Worm (Caenorhabditis elegans) whole organism, L1 larva: ENCODE results near the gene tir-1.
A peak's percentile ranks its signal among the peaks of the same experiment; 100 is the strongest.

Experiments
- C16A3.4 ChIP-seq: fragments of 150-350 bp; optimal IDR thresholded peaks from 2 replicates; lab custom pipeline; 2014; ENCODE audit warnings: missing biosample characterization, missing genetic modification characterization
- F16B12.6 ChIP-seq: fragments of 150-350 bp; optimal IDR thresholded peaks from 2 replicates; lab custom pipeline; 2014; ENCODE audit warnings: missing biosample characterization, missing genetic modification characterization
- blmp-1 ChIP-seq: fragments of 150-350 bp; optimal IDR thresholded peaks from 2 replicates; lab custom pipeline; 2014; ENCODE audit warnings: missing biosample characterization, missing genetic modification characterization
- ceh-8 ChIP-seq: fragments of 200-800 bp; sonication (Bioruptor generic); optimal IDR thresholded peaks from 2 replicates; lab custom pipeline; 2018; ENCODE audit warnings: mild to moderate bottlenecking, missing genetic modification characterization, moderate library complexity, missing compliant biosample characterization
- ceh-82 ChIP-seq, 3 experiments: fragments of 150-350 bp in 1 of 3; sonication (generic microtip) in 2 of 3; optimal IDR thresholded peaks; 2 replicates each; lab custom pipeline; 2014 to 2017; ENCODE audit warnings: missing biosample characterization in 3 of 3, missing genetic modification characterization in 3 of 3
- ceh-88 ChIP-seq: fragments of 200-800 bp; sonication (Bioruptor generic); IDR thresholded peaks from 2 replicates; pipeline ENCODE4 v1.3.6; 2022; ENCODE audit warnings: missing genetic modification characterization, missing compliant biosample characterization
- dpl-1 ChIP-seq, 3 experiments: fragments of 150-350 bp in 2 of 3; sonication (generic microtip) in 1 of 3; optimal IDR thresholded peaks; 2 replicates each; lab custom pipeline; 2014 to 2017; ENCODE audit warnings: missing biosample characterization in 3 of 3, missing genetic modification characterization in 3 of 3, missing genetic modification reagents in 3 of 3
- efl-1 ChIP-seq, 4 experiments: fragments of 150-350 bp; optimal IDR thresholded peaks in 3 of 4; peaks in 1 of 4; 1 replicate in 1 of 4; 2 replicates in 3 of 4; lab custom pipeline; 2014; ENCODE audit warnings: missing biosample characterization in 2 of 4, missing genetic modification characterization in 2 of 4, missing genetic modification reagents in 2 of 4
- efl-3 ChIP-seq: fragments of 200-800 bp; sonication (Bioruptor generic); optimal IDR thresholded peaks from 2 replicates; lab custom pipeline; 2018; ENCODE audit warnings: mild to moderate bottlenecking, missing genetic modification characterization, missing compliant biosample characterization
- egl-27 ChIP-seq, 2 experiments: fragments of 150-350 bp in 1 of 2; sonication (generic microtip); optimal IDR thresholded peaks; 3 replicates each; lab custom pipeline; 2017 to 2018; ENCODE audit warnings: missing biosample characterization in 2 of 2, missing genetic modification characterization in 2 of 2, missing genetic modification reagents in 2 of 2
- elt-3 ChIP-seq, 6 experiments: fragments of 150-350 bp in 1 of 6; sonication (generic microtip); optimal IDR thresholded peaks; 2 replicates each; lab custom pipeline; 2017 to 2018; ENCODE audit warnings: missing biosample characterization in 6 of 6, missing genetic modification characterization in 6 of 6, inconsistent platforms in 1 of 6
- ets-5 ChIP-seq: fragments of 200-800 bp; sonication (Bioruptor generic); IDR thresholded peaks from 2 replicates; pipeline ENCODE4 v1.3.6; 2022; ENCODE audit warnings: missing genetic modification characterization, missing compliant biosample characterization
- fkh-10 ChIP-seq: sonication (generic microtip); optimal IDR thresholded peaks from 2 replicates; lab custom pipeline; 2017; ENCODE audit warnings: missing biosample characterization, missing genetic modification reagents, missing genetic modification characterization
- fkh-4 ChIP-seq: sonication (generic microtip); optimal IDR thresholded peaks from 2 replicates; lab custom pipeline; 2016; ENCODE audit warnings: missing compliant biosample characterization, missing genetic modification characterization, borderline replicate concordance
- fkh-8 ChIP-seq: sonication (generic microtip); optimal IDR thresholded peaks from 2 replicates; lab custom pipeline; 2016; ENCODE audit warnings: mild to moderate bottlenecking, missing genetic modification characterization, missing compliant biosample characterization
- fos-1 ChIP-seq: fragments of 150-350 bp; optimal IDR thresholded peaks from 2 replicates; lab custom pipeline; 2014; ENCODE audit warnings: missing biosample characterization, missing genetic modification characterization
- hlh-17 ChIP-seq: fragments of 200-800 bp; sonication (Bioruptor generic); optimal IDR thresholded peaks from 2 replicates; lab custom pipeline; 2018; ENCODE audit warnings: missing genetic modification characterization, mild to moderate bottlenecking, missing compliant biosample characterization, moderate library complexity, borderline replicate concordance
- lin-13 ChIP-seq: fragments of 150-350 bp; optimal IDR thresholded peaks from 2 replicates; lab custom pipeline; 2014; ENCODE audit warnings: missing biosample characterization, missing genetic modification reagents, missing genetic modification characterization
- lir-3 ChIP-seq: sonication (generic microtip); optimal IDR thresholded peaks from 2 replicates; lab custom pipeline; 2016; ENCODE audit warnings: mild to moderate bottlenecking, missing genetic modification characterization, moderate library complexity, missing compliant biosample characterization; ENCODE audit not compliant: poor library complexity
- mab-9 ChIP-seq: fragments of 200-800 bp; sonication (Bioruptor generic); IDR thresholded peaks from 2 replicates; pipeline ENCODE4 v1.3.6; 2022; ENCODE audit warnings: missing genetic modification reagents, missing genetic modification characterization, missing compliant biosample characterization
- mdl-1 ChIP-seq, 2 experiments: fragments of 150-350 bp; optimal IDR thresholded peaks; 2 replicates each; lab custom pipeline; 2014 to 2017; ENCODE audit warnings: missing biosample characterization in 2 of 2, missing genetic modification characterization in 2 of 2, inconsistent platforms in 1 of 2
- nhr-12 ChIP-seq: sonication (generic microtip); optimal IDR thresholded peaks from 2 replicates; lab custom pipeline; 2017; ENCODE audit warnings: missing biosample characterization, missing genetic modification characterization
- nhr-19 ChIP-seq: fragments of 200-800 bp; sonication (Bioruptor generic); conservative IDR thresholded peaks from 2 replicates; pipeline ENCODE4 v1.3.6; 2022; ENCODE audit warnings: missing genetic modification characterization, missing compliant biosample characterization
- nhr-20 ChIP-seq: sonication (generic microtip); optimal IDR thresholded peaks from 2 replicates; lab custom pipeline; 2016; ENCODE audit warnings: mild to moderate bottlenecking, missing genetic modification characterization, missing compliant biosample characterization
- nhr-237 ChIP-seq: fragments of 150-350 bp; optimal IDR thresholded peaks from 2 replicates; lab custom pipeline; 2014; ENCODE audit warnings: missing biosample characterization, missing genetic modification characterization
- nhr-71 ChIP-seq: sonication (generic microtip); optimal IDR thresholded peaks from 2 replicates; lab custom pipeline; 2016; ENCODE audit warnings: mild to moderate bottlenecking, missing genetic modification characterization, moderate library complexity, missing compliant biosample characterization
- nhr-77 ChIP-seq: fragments of 150-350 bp; optimal IDR thresholded peaks from 2 replicates; lab custom pipeline; 2014; ENCODE audit warnings: missing biosample characterization, missing genetic modification characterization
- nhr-85 ChIP-seq: sonication (generic microtip); peaks from one replicate; lab custom pipeline; 2016; ENCODE audit warnings: missing genetic modification characterization, inconsistent platforms, missing compliant biosample characterization
- rnt-1 ChIP-seq: sonication (generic microtip); optimal IDR thresholded peaks from 2 replicates; lab custom pipeline; 2016; ENCODE audit warnings: mild to moderate bottlenecking, missing genetic modification characterization, moderate library complexity, missing compliant biosample characterization
- skn-1 ChIP-seq: fragments of 150-350 bp; optimal IDR thresholded peaks from 2 replicates; lab custom pipeline; 2014; ENCODE audit warnings: missing biosample characterization, missing genetic modification characterization
- snpc-4 ChIP-seq: fragments of 150-350 bp; optimal IDR thresholded peaks from 2 replicates; lab custom pipeline; 2014; ENCODE audit warnings: missing biosample characterization, missing genetic modification characterization
- snu-23 ChIP-seq: sonication (generic microtip); optimal IDR thresholded peaks from 2 replicates; lab custom pipeline; 2016; ENCODE audit warnings: missing genetic modification characterization, missing compliant biosample characterization
- swsn-7 ChIP-seq: sonication (generic microtip); optimal IDR thresholded peaks from 2 replicates; lab custom pipeline; 2016; ENCODE audit warnings: missing genetic modification characterization, missing compliant biosample characterization
- unc-30 ChIP-seq: sonication (generic microtip); optimal IDR thresholded peaks from 2 replicates; lab custom pipeline; 2017; ENCODE audit warnings: missing biosample characterization, missing genetic modification characterization
- unc-62 ChIP-seq: fragments of 150-350 bp; optimal IDR thresholded peaks from 2 replicates; lab custom pipeline; 2014; ENCODE audit warnings: missing biosample characterization, missing genetic modification reagents, missing genetic modification characterization
- unc-86 ChIP-seq: sonication (generic microtip); optimal IDR thresholded peaks from 2 replicates; lab custom pipeline; 2016; ENCODE audit warnings: missing genetic modification characterization, missing compliant biosample characterization
- vab-15 ChIP-seq: sonication (generic microtip); optimal IDR thresholded peaks from 2 replicates; lab custom pipeline; 2017; ENCODE audit warnings: missing genotype, mild to moderate bottlenecking, missing genetic modification characterization, missing compliant biosample characterization
- xbp-1 ChIP-seq: sonication (generic microtip); optimal IDR thresholded peaks from 2 replicates; lab custom pipeline; 2016; ENCODE audit warnings: missing genetic modification characterization, missing compliant biosample characterization
- zip-4 ChIP-seq: fragments of 200-800 bp; sonication (Bioruptor generic); optimal IDR thresholded peaks from 2 replicates; lab custom pipeline; 2018; ENCODE audit warnings: mild to moderate bottlenecking, missing genetic modification characterization, moderate library complexity, missing compliant biosample characterization
- ztf-11 ChIP-seq, 2 experiments: sonication (generic microtip); optimal IDR thresholded peaks; 2 replicates each; lab custom pipeline; 2016 to 2017; ENCODE audit warnings: missing genetic modification characterization in 2 of 2, missing biosample characterization in 1 of 2, missing compliant biosample characterization in 1 of 2
- ztf-4 ChIP-seq: fragments of 150-350 bp; optimal IDR thresholded peaks from 2 replicates; lab custom pipeline; 2014; ENCODE audit warnings: missing biosample characterization, missing genetic modification characterization

The tir-1 gene

ce11 chrIII:3831798-3832197, 69.6 kb downstream of the tir-1 start (continued):
- TF ChIP-seq vab-15, result no peak

- no peak for TF ChIP-seq efl-1 (optimal IDR thresholded peaks at IDR 0.05; lab: Kevin White, UChicago)
- peak in 1 of 2 experiments; percentile 43 for TF ChIP-seq efl-1 (GFP tag; optimal IDR thresholded peaks at IDR 0.05 in 1 of 2; lab: Kevin White, UChicago)
- TF ChIP-seq nhr-20, result no peak
- TF ChIP-seq, all 84 proteins: peak for 1
These were observed 70.1 kb downstream of the tir-1 start, which contains the start of gene C36A4.10 for ce11 chrIII:3831381-3831780. TSS of gene C36A4.10 (minus strand) at chrIII:3831481.

ce11 chrIII:3829105-3829504, 72.3 kb downstream of the tir-1 start, which contains the start of gene cnnm-5:
TSS of gene cnnm-5 (minus strand) at chrIII:3829205.
- TF ChIP-seq ceh-8 (GFP tag; lab: Kevin White, UChicago) (no peak), egl-27 (tag; optimal IDR thresholded peaks at IDR 0.05; lab: Kevin White, UChicago) (no peak), xbp-1 (tag; lab: Kevin White, UChicago) (no peak), ztf-11 (tag; optimal IDR thresholded peaks at IDR 0.05; lab: Kevin White, UChicago) (no peak), unc-62 (GFP tag; lab: Kevin White, UChicago) (no peak), nhr-237 (no peak), efl-3 (GFP tag; lab: Kevin White, UChicago) (no peak), fkh-10 (GFP tag; lab: Kevin White, UChicago) (no peak), blmp-1 (no peak), nhr-12 (tag; lab: Kevin White, UChicago) (no peak), F16B12.6 (tag; lab: Kevin White, UChicago) (no peak), ztf-4 (no peak), nhr-85 (no peak)
- TF ChIP-seq, all 84 proteins: peak for 0

- TF ChIP-seq snu-23 (GFP tag; lab: Kevin White, UChicago) (peak; percentile 22), ztf-4 (no peak), efl-1 (optimal IDR thresholded peaks at IDR 0.05; lab: Kevin White, UChicago) (peak in 1 of 2 experiments; percentile 1), efl-1 (GFP tag; optimal IDR thresholded peaks at IDR 0.05 in 1 of 2; lab: Kevin White, UChicago) (no peak), C16A3.4 (tag; lab: Kevin White, UChicago) (no peak), fkh-4 (tag; lab: Kevin White, UChicago) (no peak), rnt-1 (peak; percentile 47), dpl-1 (GFP tag; optimal IDR thresholded peaks at IDR 0.05; lab: Kevin White, UChicago) (no peak), mdl-1 (tag; optimal IDR thresholded peaks at IDR 0.05; lab: Kevin White, UChicago) (no peak), ceh-82 (tag; optimal IDR thresholded peaks at IDR 0.05; lab: Kevin White, UChicago) (no peak), fkh-8 (tag; lab: Kevin White, UChicago) (no peak), mab-9 (GFP tag; lab: Robert Waterston, UW) (no peak)
- TF ChIP-seq, all 84 proteins: peak for 3
These were observed 79.4 kb downstream of the tir-1 start, which contains the start of gene amx-1 for ce11 chrIII:3821969-3822453. TSS of gene amx-1 (plus strand) at chrIII:3822403.

DNA sequence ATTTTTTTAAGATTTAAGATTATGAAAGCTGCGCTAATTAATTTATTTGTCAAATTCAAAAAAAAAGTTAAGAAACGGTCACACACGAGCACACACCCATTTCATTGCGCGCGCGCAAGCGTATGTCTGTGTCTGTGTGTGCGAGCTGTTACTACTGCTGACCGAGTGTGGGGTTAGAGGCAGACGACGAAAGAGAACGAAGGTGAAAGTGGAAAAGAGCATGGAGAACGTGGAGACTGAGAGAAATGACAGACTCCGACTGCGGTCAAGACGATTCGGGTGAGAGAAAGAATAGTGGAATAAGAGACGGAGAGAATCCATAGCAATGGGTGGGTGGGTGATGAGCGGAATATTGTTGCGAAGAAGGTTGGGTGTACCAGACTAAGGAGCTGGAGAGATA, 81.3 kb downstream of the tir-1 start:
- no peak for TF ChIP-seq ceh-88 (GFP tag; lab: Robert Waterston, UW)
- TF ChIP-seq ztf-4, result no peak
- TF ChIP-seq blmp-1, result peak; percentile 100
- TF ChIP-seq xbp-1 (tag; lab: Kevin White, UChicago), result peak; percentile 56
- TF ChIP-seq lir-3 (tag; lab: Kevin White, UChicago), result no peak
- TF ChIP-seq nhr-77 (tag; lab: Kevin White, UChicago), result peak; percentile 45
- TF ChIP-seq mdl-1 (tag; optimal IDR thresholded peaks at IDR 0.05; lab: Kevin White, UChicago), result peak in 1 of 2 experiments; percentile 74
- TF ChIP-seq skn-1 (tag; lab: Kevin White, UChicago), result peak; percentile 61
- TF ChIP-seq elt-3 (tag; optimal IDR thresholded peaks at IDR 0.05; lab: Kevin White, UChicago), result peak in 2 of 6 experiments; percentile 10 to 33
- peak; percentile 50 for TF ChIP-seq nhr-19 (GFP tag; lab: Robert Waterston, UW)
- no peak for TF ChIP-seq zip-4
- TF ChIP-seq nhr-20, result peak; percentile 75
- no peak for TF ChIP-seq ets-5 (GFP tag; lab: Robert Waterston, UW)
- no peak for TF ChIP-seq fkh-4 (tag; lab: Kevin White, UChicago)
- no peak for TF ChIP-seq efl-3 (GFP tag; lab: Kevin White, UChicago)
- peak; percentile 44 for TF ChIP-seq unc-86 (tag; lab: Kevin White, UChicago)
- no peak for TF ChIP-seq hlh-17 (GFP tag; lab: Kevin White, UChicago)
- TF ChIP-seq unc-30 (tag; lab: Kevin White, UChicago), result no peak
- peak; percentile 66 to 72 for TF ChIP-seq efl-1 (optimal IDR thresholded peaks at IDR 0.05; lab: Kevin White, UChicago)
- TF ChIP-seq efl-1 (GFP tag; optimal IDR thresholded peaks at IDR 0.05 in 1 of 2; lab: Kevin White, UChicago), result peak; percentile 33 to 79
- peak; percentile 82 for TF ChIP-seq snu-23 (GFP tag; lab: Kevin White, UChicago)
- no peak for TF ChIP-seq snpc-4 (tag; lab: Kevin White, UChicago)
- TF ChIP-seq nhr-71 (tag; lab: Kevin White, UChicago), result peak; percentile 79
- TF ChIP-seq vab-15, result no peak
- peak; percentile 74 for TF ChIP-seq swsn-7 (tag; lab: Kevin White, UChicago)
- peak; percentile 35 for TF ChIP-seq fos-1 (tag; lab: Kevin White, UChicago)
- TF ChIP-seq lin-13 (GFP tag; lab: Kevin White, UChicago), result peak; percentile 43
